Fruit fly (Drosophila melanogaster) whole organism, wandering third instar larva: Measurements from ENCODE around the gene CG3961.

Source experiments
- Abd-B ChIP-seq: fragments of >200 bp; optimal IDR thresholded peaks from 2 replicates; lab custom pipeline; 2017; ENCODE audit warnings: missing biosample characterization, missing genetic modification characterization
- CG32264 ChIP-seq: fragments of 200-800 bp; sonication (Bioruptor generic); optimal IDR thresholded peaks from 2 replicates; lab custom pipeline; 2016; ENCODE audit warnings: missing biosample characterization, missing genetic modification characterization
- Dfd ChIP-seq: fragments of >200 bp; optimal IDR thresholded peaks from 2 replicates; lab custom pipeline; 2017; ENCODE audit warnings: missing biosample characterization, missing genetic modification characterization
- Dif ChIP-seq: fragments of 200-275, 200-300 bp; sonication (Bioruptor generic); optimal IDR thresholded peaks from 2 replicates; lab custom pipeline; 2018; ENCODE audit warnings: missing biosample characterization, missing genetic modification characterization; ENCODE audit not compliant: partially characterized antibody
- GATAd ChIP-seq: sonication (Bioruptor generic); optimal IDR thresholded peaks from 2 replicates; lab custom pipeline; 2016; ENCODE audit warnings: missing biosample characterization, missing genetic modification characterization
- HLH106 ChIP-seq: fragments of 200-800 bp; optimal IDR thresholded peaks from 3 replicates; lab custom pipeline; 2019; ENCODE audit warnings: missing biosample characterization, mild to moderate bottlenecking, missing genetic modification characterization, moderate library complexity
- Hnf4 ChIP-seq: fragments of 200-800 bp; sonication (Bioruptor generic); optimal IDR thresholded peaks from 2 replicates; lab custom pipeline; 2016; ENCODE audit warnings: missing biosample characterization, mild to moderate bottlenecking, missing genetic modification characterization
- Hr83 ChIP-seq: fragments of 200-300 bp; sonication (Bioruptor generic); optimal IDR thresholded peaks from 2 replicates; lab custom pipeline; 2016; ENCODE audit warnings: missing biosample characterization, mild to moderate bottlenecking, missing genetic modification characterization, moderate library complexity; ENCODE audit not compliant: poor library complexity, severe bottlenecking
- Jra ChIP-seq: sonication (Bioruptor generic); optimal IDR thresholded peaks from 2 replicates; lab custom pipeline; 2016; ENCODE audit warnings: missing biosample characterization, missing genetic modification characterization
- Mio ChIP-seq: sonication (Bioruptor generic); optimal IDR thresholded peaks from 2 replicates; lab custom pipeline; 2016; ENCODE audit warnings: missing biosample characterization, missing genetic modification characterization
- Myc ChIP-seq: fragments of >200 bp; optimal IDR thresholded peaks from 2 replicates; lab custom pipeline; 2017
- N ChIP-seq: fragments of >200 bp; optimal IDR thresholded peaks from 2 replicates; lab custom pipeline; 2018; ENCODE audit warnings: missing biosample characterization, missing external identifiers, missing genetic modification characterization
- OdsH ChIP-seq: fragments of 200-800 bp; sonication (Bioruptor generic); optimal IDR thresholded peaks from 2 replicates; lab custom pipeline; 2016; ENCODE audit warnings: missing biosample characterization, mild to moderate bottlenecking, missing genetic modification characterization
- Rel ChIP-seq, 2 experiments: fragments of 200-800 bp; sonication (Bioruptor generic) in 1 of 2; optimal IDR thresholded peaks; 2 replicates in 1 of 2; 3 replicates in 1 of 2; lab custom pipeline; 2016 to 2019; ENCODE audit warnings: mild to moderate bottlenecking in 2 of 2, missing biosample characterization in 2 of 2, missing genetic modification characterization in 2 of 2, moderate library complexity in 1 of 2
- Sp1 ChIP-seq: fragments of 200-800 bp; sonication (Bioruptor generic); optimal IDR thresholded peaks from 3 replicates; lab custom pipeline; 2019; ENCODE audit warnings: missing biosample characterization, mild to moderate bottlenecking, missing genetic modification characterization, moderate library complexity
- br ChIP-seq: fragments of 200-800 bp; sonication (Bioruptor generic); optimal IDR thresholded peaks from 2 replicates; lab custom pipeline; 2016; ENCODE audit warnings: missing biosample characterization, missing genetic modification characterization
- brk ChIP-seq: fragments of 200-800 bp; sonication (Bioruptor generic); optimal IDR thresholded peaks from 2 replicates; lab custom pipeline; 2016; ENCODE audit warnings: missing biosample characterization, mild to moderate bottlenecking, missing genetic modification characterization
- dmrt93B ChIP-seq: fragments of 200-800 bp; sonication (Bioruptor generic); optimal IDR thresholded peaks from 2 replicates; lab custom pipeline; 2018; ENCODE audit warnings: missing biosample characterization, mild to moderate bottlenecking, missing genetic modification characterization
- dsf ChIP-seq: sonication (Bioruptor generic); optimal IDR thresholded peaks from 2 replicates; lab custom pipeline; 2016; ENCODE audit warnings: missing biosample characterization, missing genetic modification characterization, borderline replicate concordance
- ey ChIP-seq: fragments of 200-800 bp; sonication (Bioruptor generic); optimal IDR thresholded peaks from 2 replicates; lab custom pipeline; 2016; ENCODE audit warnings: missing biosample characterization, missing genetic modification characterization
- fru ChIP-seq: fragments of 200-800 bp; sonication (Bioruptor generic); optimal IDR thresholded peaks from 3 replicates; lab custom pipeline; 2016; ENCODE audit warnings: missing biosample characterization, mild to moderate bottlenecking, missing genetic modification characterization
- lola ChIP-seq: fragments of >200 bp; optimal IDR thresholded peaks from 2 replicates; lab custom pipeline; 2017; ENCODE audit warnings: missing biosample characterization, missing genetic modification characterization
- pan ChIP-seq: fragments of >200 bp; optimal IDR thresholded peaks from 2 replicates; lab custom pipeline; 2017
- rgr ChIP-seq: fragments of 200-800 bp; sonication (Bioruptor generic); optimal IDR thresholded peaks from 3 replicates; lab custom pipeline; 2016; ENCODE audit warnings: missing biosample characterization, mild to moderate bottlenecking, missing genetic modification characterization
- sage ChIP-seq: fragments of 200-800 bp; sonication (Bioruptor generic); optimal IDR thresholded peaks from 2 replicates; lab custom pipeline; 2016; ENCODE audit warnings: missing biosample characterization, mild to moderate bottlenecking, missing genetic modification characterization
- sv ChIP-seq: fragments of 200-800 bp; sonication (Bioruptor generic); optimal IDR thresholded peaks from 3 replicates; lab custom pipeline; 2016; ENCODE audit warnings: missing biosample characterization, missing genetic modification characterization
- tai ChIP-seq: sonication (Bioruptor generic); optimal IDR thresholded peaks from 2 replicates; lab custom pipeline; 2016; ENCODE audit warnings: missing biosample characterization, missing genetic modification characterization
- usp ChIP-seq: fragments of >200 bp; optimal IDR thresholded peaks from 2 replicates; lab custom pipeline; 2017; ENCODE audit warnings: missing biosample characterization, missing genetic modification characterization
- woc ChIP-seq: sonication (Bioruptor generic); optimal IDR thresholded peaks from 2 replicates; lab custom pipeline; 2016; ENCODE audit warnings: missing biosample characterization, mild to moderate bottlenecking, missing genetic modification characterization

Gene CG3961

dm6 chr3L:18865447-18866367 is 24.6 kb downstream of the CG3961 start, which contains the start of gene CG14074:
Gene CG14074, plus strand, starts transcription at chr3L:18866225.
- TF ChIP-seq rgr (GFP tag; lab: Kevin White, UChicago) (no peak), sage (peak; percentile 64), brk (peak; percentile 0), Myc (lab: Kevin White, UChicago) (no peak), OdsH (GFP tag; lab: Kevin White, UChicago) (no peak), tai (no peak), pan (lab: Kevin White, UChicago) (no peak), dsf (GFP tag; lab: Kevin White, UChicago) (no peak), Rel (GFP tag; optimal IDR thresholded peaks at IDR 0.05; lab: Kevin White, UChicago) (no peak), Rel (tag; optimal IDR thresholded peaks at IDR 0.05; lab: Kevin White, UChicago) (peak; percentile 52), dmrt93B (GFP tag; lab: Kevin White, UChicago) (no peak), Sp1 (no peak), fru (GFP tag; lab: Kevin White, UChicago) (no peak), woc (GFP tag; lab: Kevin White, UChicago) (peak; percentile 11)
- TF ChIP-seq, all 38 proteins: peak for 4

dm6 chr3L:18863327-18863726 is 27.0 kb downstream of the CG3961 start, which contains the start of gene CG6865:
Gene CG6865, plus strand, starts transcription at chr3L:18863647.
- TF ChIP-seq woc (GFP tag; lab: Kevin White, UChicago) (no peak), Sp1 (no peak), fru (GFP tag; lab: Kevin White, UChicago) (no peak)

dm6 chr3L:18861893-18862292 is 28.4 kb downstream of the CG3961 start:
- TF ChIP-seq GATAd (no peak), usp (GFP tag; lab: Kevin White, UChicago) (no peak), Dfd (GFP tag; lab: Kevin White, UChicago) (no peak), HLH106 (tag; lab: Kevin White, UChicago) (no peak), tai (no peak), Dif (GFP tag; lab: Kevin White, UChicago) (no peak), dmrt93B (GFP tag; lab: Kevin White, UChicago) (no peak), OdsH (GFP tag; lab: Kevin White, UChicago) (no peak), Hr83 (GFP tag; lab: Kevin White, UChicago) (no peak)

- no peak for TF ChIP-seq lola (GFP tag; lab: Kevin White, UChicago)
- TF ChIP-seq Rel (GFP tag; optimal IDR thresholded peaks at IDR 0.05; lab: Kevin White, UChicago): no peak
- no peak for TF ChIP-seq Rel (tag; optimal IDR thresholded peaks at IDR 0.05; lab: Kevin White, UChicago)
- no peak for TF ChIP-seq usp (GFP tag; lab: Kevin White, UChicago)
- no peak for TF ChIP-seq sv
- TF ChIP-seq fru (GFP tag; lab: Kevin White, UChicago): no peak
These were observed 29.8 kb downstream of the CG3961 start for dm6 chr3L:18860467-18860866.

- no peak for TF ChIP-seq sage
These were observed 35.9 kb downstream of the CG3961 start for dm6 chr3L:18854412-18854811.

- TF ChIP-seq N (no peak), pan (lab: Kevin White, UChicago) (no peak), Jra (GFP tag; lab: Kevin White, UChicago) (no peak), Rel (GFP tag; optimal IDR thresholded peaks at IDR 0.05; lab: Kevin White, UChicago) (no peak), Rel (tag; optimal IDR thresholded peaks at IDR 0.05; lab: Kevin White, UChicago) (no peak), Abd-B (no peak), Sp1 (no peak), tai (no peak), sage (no peak), GATAd (no peak), sv (no peak), Hnf4 (no peak), Hr83 (GFP tag; lab: Kevin White, UChicago) (no peak), dmrt93B (GFP tag; lab: Kevin White, UChicago) (no peak), CG32264 (GFP tag; lab: Kevin White, UChicago) (no peak), Mio (GFP tag; lab: Kevin White, UChicago) (no peak), ey (GFP tag; lab: Kevin White, UChicago) (no peak), br (GFP tag; lab: Kevin White, UChicago) (no peak), lola (GFP tag; lab: Kevin White, UChicago) (no peak), rgr (GFP tag; lab: Kevin White, UChicago) (no peak)
These were observed 36.8 kb downstream of the CG3961 start for dm6 chr3L:18853439-18853838.
